Fruit fly (Drosophila melanogaster) whole organism, pupa: ENCODE results near the gene CG43095.
A peak's percentile ranks its signal among the peaks of the same experiment; 100 is the strongest.

Source experiments
- CG10348 ChIP-seq: fragments of 200-800 bp; sonication (Bioruptor generic); IDR thresholded peaks from 2 replicates; pipeline ENCODE4 v1.3.6; 2022; ENCODE audit warnings: missing biosample characterization, missing genetic modification characterization
- CG12605 ChIP-seq: fragments of 200-800 bp; sonication (Bioruptor generic); IDR thresholded peaks from 2 replicates; pipeline ENCODE4 v1.3.6; 2022; ENCODE audit warnings: missing biosample characterization, missing genetic modification characterization
- CG13204 ChIP-seq: fragments of 200-800 bp; sonication (Bioruptor generic); optimal IDR thresholded peaks from 2 replicates; lab custom pipeline; 2018; ENCODE audit warnings: missing biosample characterization, mild to moderate bottlenecking, missing genetic modification characterization, moderate library complexity
- CG14655 ChIP-seq: fragments of 200-800 bp; sonication (Bioruptor generic); optimal IDR thresholded peaks from 3 replicates; lab custom pipeline; 2017; ENCODE audit warnings: mild to moderate bottlenecking, missing biosample characterization, missing genetic modification reagents, missing genetic modification characterization
- CG15710 ChIP-seq: fragments of 200-800 bp; sonication (Bioruptor generic); optimal IDR thresholded peaks from 2 replicates; lab custom pipeline; 2018; ENCODE audit warnings: missing biosample characterization, mild to moderate bottlenecking, missing genetic modification characterization, moderate library complexity
- CG17806 ChIP-seq: fragments of 200-800 bp; sonication (Bioruptor generic); optimal IDR thresholded peaks from 2 replicates; lab custom pipeline; 2018; ENCODE audit warnings: missing biosample characterization, mild to moderate bottlenecking, missing genetic modification characterization, moderate library complexity
- CG32121 ChIP-seq: fragments of 200-800 bp; sonication (Bioruptor generic); IDR thresholded peaks from 2 replicates; pipeline ENCODE4 v1.3.6; 2022; ENCODE audit warnings: missing biosample characterization, missing genetic modification characterization
- CG34367 ChIP-seq: fragments of 200-800 bp; sonication (Bioruptor generic); optimal IDR thresholded peaks from 2 replicates; lab custom pipeline; 2018; ENCODE audit warnings: missing biosample characterization, mild to moderate bottlenecking, missing genetic modification characterization
- CG4496 ChIP-seq: fragments of 200-800 bp; sonication (Bioruptor generic); IDR thresholded peaks from 3 replicates; pipeline ENCODE4 v1.3.6; 2022; ENCODE audit warnings: missing biosample characterization, missing genetic modification characterization
- CG8159 ChIP-seq: fragments of 200-800 bp; sonication (Bioruptor generic); optimal IDR thresholded peaks from 3 replicates; lab custom pipeline; 2018; ENCODE audit warnings: missing biosample characterization, mild to moderate bottlenecking, missing genetic modification characterization, moderate library complexity
- CG8301 ChIP-seq: fragments of 200-800 bp; sonication (Bioruptor generic); optimal IDR thresholded peaks from 2 replicates; lab custom pipeline; 2018; ENCODE audit warnings: missing biosample characterization, mild to moderate bottlenecking, missing genetic modification characterization
- CG9948 ChIP-seq: fragments of 200-800 bp; sonication (Bioruptor generic); optimal IDR thresholded peaks from 2 replicates; lab custom pipeline; 2018; ENCODE audit warnings: missing biosample characterization, mild to moderate bottlenecking, missing genetic modification characterization, moderate library complexity
- D1 ChIP-seq: fragments of 200-800 bp; sonication (Bioruptor generic); optimal IDR thresholded peaks from 2 replicates; lab custom pipeline; 2018; ENCODE audit warnings: missing biosample characterization, mild to moderate bottlenecking, missing genetic modification characterization, moderate library complexity
- EcR ChIP-seq: fragments of 200-800 bp; sonication (Bioruptor generic); optimal IDR thresholded peaks from 3 replicates; lab custom pipeline; 2019; ENCODE audit warnings: missing biosample characterization, missing genetic modification characterization, mild to moderate bottlenecking, moderate library complexity, missing genetic modification reagents
- Ets98B ChIP-seq: fragments of 200-800 bp; sonication (Bioruptor generic); IDR thresholded peaks from 2 replicates; pipeline ENCODE4 v1.3.6; 2022; ENCODE audit warnings: missing biosample characterization, missing genetic modification characterization
- Pif1A ChIP-seq: fragments of 200-800 bp; sonication (Bioruptor generic); optimal IDR thresholded peaks from 3 replicates; lab custom pipeline; 2016; ENCODE audit warnings: missing biosample characterization, missing genetic modification characterization
- Pif1B ChIP-seq: fragments of 200-800 bp; sonication (Bioruptor generic); optimal IDR thresholded peaks from 3 replicates; lab custom pipeline; 2016; ENCODE audit warnings: missing biosample characterization, missing genetic modification characterization
- Snoo ChIP-seq: fragments of 200-800 bp; sonication (Bioruptor generic); optimal IDR thresholded peaks from 3 replicates; lab custom pipeline; 2017; ENCODE audit warnings: missing biosample characterization, mild to moderate bottlenecking, missing genetic modification characterization, inconsistent platforms
- fd96Ca ChIP-seq: fragments of 200-800 bp; sonication (Bioruptor generic); IDR thresholded peaks from 3 replicates; pipeline ENCODE4 v1.3.6; 2022; ENCODE audit warnings: missing biosample characterization, missing genetic modification characterization
- gl ChIP-seq: fragments of 200-800 bp; sonication (Bioruptor generic); optimal IDR thresholded peaks from 2 replicates; lab custom pipeline; 2018; ENCODE audit warnings: missing biosample characterization, mild to moderate bottlenecking, missing genetic modification characterization
- rn ChIP-seq: fragments of 200-800 bp; sonication (Bioruptor generic); IDR thresholded peaks from 2 replicates; pipeline ENCODE4 v1.3.6; 2022; ENCODE audit warnings: missing biosample characterization, missing genetic modification characterization

The CG43095 gene

dm6 chr3R:22726771-22727455 lies 44.7 kb downstream of the CG43095 start, which contains the start of gene CG45049:
Gene CG45049 (plus strand): TSS chr3R:22726967.
- TF ChIP-seq CG13204 (GFP tag; lab: Kevin White, UChicago) (no peak), rn (GFP tag; lab: Robert Waterston, UW) (no peak), fd96Ca (no peak), CG4496 (no peak), CG12605 (GFP tag; lab: Robert Waterston, UW) (no peak), CG10348 (GFP tag; lab: Robert Waterston, UW) (no peak), CG32121 (no peak), Pif1A (GFP tag; lab: Kevin White, UChicago) (no peak)
- TF ChIP-seq, all 21 proteins: peak for 0

dm6 chr3R:22726031-22726770 lies 45.4 kb downstream of the CG43095 start, which contains the start of gene RNF220:
Gene RNF220 (minus strand): TSS chr3R:22726414.
- peak; percentile 25 for TF ChIP-seq CG8159 (tag; lab: Kevin White, UChicago)
- no peak for TF ChIP-seq CG34367 (tag; lab: Kevin White, UChicago)
- no peak; the same call in 1 of the 2 replicates for TF ChIP-seq CG32121
- peak; percentile 1 for TF ChIP-seq Snoo
- TF ChIP-seq CG17806 (tag; lab: Kevin White, UChicago): no peak
- TF ChIP-seq CG9948 (tag; lab: Kevin White, UChicago): no peak
- TF ChIP-seq Pif1A (GFP tag; lab: Kevin White, UChicago): no peak
- no peak for TF ChIP-seq EcR (GFP tag; lab: Kevin White, UChicago)
- TF ChIP-seq CG14655 (GFP tag; lab: Kevin White, UChicago): peak; percentile 41
- TF ChIP-seq CG4496: 0 out of 3 replicates have a peak, but pooled peaks have one; percentile 29
- TF ChIP-seq gl (tag; lab: Kevin White, UChicago): no peak
- no peak for TF ChIP-seq D1 (tag; lab: Kevin White, UChicago)
- no peak for TF ChIP-seq CG13204 (GFP tag; lab: Kevin White, UChicago)
- no peak for TF ChIP-seq CG12605 (GFP tag; lab: Robert Waterston, UW)
- peak; percentile 2 for TF ChIP-seq CG15710 (tag; lab: Kevin White, UChicago)
- no peak for TF ChIP-seq CG10348 (GFP tag; lab: Robert Waterston, UW)
- no peak for TF ChIP-seq Pif1B (GFP tag; lab: Kevin White, UChicago)
- TF ChIP-seq rn (GFP tag; lab: Robert Waterston, UW): no peak
- no peak for TF ChIP-seq CG8301 (tag; lab: Kevin White, UChicago)
- no peak for TF ChIP-seq fd96Ca
- TF ChIP-seq Ets98B (GFP tag; lab: Robert Waterston, UW): no peak

- TF ChIP-seq CG34367 (tag; lab: Kevin White, UChicago) (peak; percentile 51), Pif1A (GFP tag; lab: Kevin White, UChicago) (peak; percentile 2), CG12605 (GFP tag; lab: Robert Waterston, UW) (peak; percentile 86), CG17806 (tag; lab: Kevin White, UChicago) (peak; percentile 72), CG13204 (GFP tag; lab: Kevin White, UChicago) (no peak), gl (tag; lab: Kevin White, UChicago) (peak; percentile 12), Ets98B (GFP tag; lab: Robert Waterston, UW) (peak; percentile 71), CG9948 (tag; lab: Kevin White, UChicago) (peak; percentile 73), EcR (GFP tag; lab: Kevin White, UChicago) (peak; percentile 86), CG8159 (tag; lab: Kevin White, UChicago) (peak; percentile 77), CG14655 (GFP tag; lab: Kevin White, UChicago) (peak; percentile 66), CG15710 (tag; lab: Kevin White, UChicago) (peak; percentile 67), CG8301 (tag; lab: Kevin White, UChicago) (peak; percentile 72), CG32121 (peak; percentile 72; the same call in 1 of the 2 replicates), CG4496 (peak; percentile 48; the same call in 2 of the 3 replicates), fd96Ca (no peak), rn (GFP tag; lab: Robert Waterston, UW) (no peak), CG10348 (GFP tag; lab: Robert Waterston, UW) (no peak), Pif1B (GFP tag; lab: Kevin White, UChicago) (peak; percentile 38), Snoo (peak; percentile 45), D1 (tag; lab: Kevin White, UChicago) (no peak)
Measured at dm6 chr3R:22724149-22724973, 47.2 kb downstream of the CG43095 start, which contains the start of gene Irp-1A. Gene Irp-1A (minus strand): TSS chr3R:22724587.
